Fruit fly (Drosophila melanogaster): Measurements from ENCODE around the gene CG11722.

The CG11722 gene

dm6 chr3R:10089171-10089664 is 43.9 kb upstream of the CG11722 start (continued):
- TF ChIP-seq Eip93F (GFP tag; optimal IDR thresholded peaks at IDR 0.05) = peak; percentile 55
- TF ChIP-seq CG1621 (tag; optimal IDR thresholded peaks at IDR 0.05) = no peak
- no peak for TF ChIP-seq CG11762 (GFP tag; optimal IDR thresholded peaks at IDR 0.05; ENCODE audit: insufficient read depth)
- no peak for TF ChIP-seq lz (GFP tag; optimal IDR thresholded peaks at IDR 0.05)
- TF ChIP-seq Gug (GFP tag; IDR thresholded peaks at IDR 0.05) = no peak
- peak; percentile 14 for TF ChIP-seq Sox102F (GFP tag; optimal IDR thresholded peaks at IDR 0.05)
- TF ChIP-seq CG8319 (GFP tag; optimal IDR thresholded peaks at IDR 0.05) = no peak
- peak; percentile 39 for TF ChIP-seq svp (GFP tag)

- TF ChIP-seq CG15336 (GFP tag; IDR thresholded peaks at IDR 0.05) = peak; percentile 86
- TF ChIP-seq spab (GFP tag; optimal IDR thresholded peaks at IDR 0.05) = peak; percentile 88
- TF ChIP-seq CG9139 (GFP tag; optimal IDR thresholded peaks at IDR 0.05) = peak; percentile 77
- peak; percentile 91 for TF ChIP-seq Sox14 (GFP tag; optimal IDR thresholded peaks at IDR 0.05)
- peak; percentile 90 for TF ChIP-seq CG31627 (GFP tag; optimal IDR thresholded peaks at IDR 0.05)
- peak; percentile 85 for TF ChIP-seq dsx (GFP tag; optimal IDR thresholded peaks at IDR 0.05; ENCODE audit: poor library complexity, severe bottlenecking)
- peak; percentile 66 for TF ChIP-seq CG16779 (tag; optimal IDR thresholded peaks at IDR 0.05)
- TF ChIP-seq CG8119 (GFP tag; IDR thresholded peaks at IDR 0.05) = peak; percentile 91
- TF ChIP-seq fkh (GFP tag; optimal IDR thresholded peaks at IDR 0.05) = peak; percentile 79
- peak; percentile 88 for TF ChIP-seq CG8632 (GFP tag; optimal IDR thresholded peaks at IDR 0.05)
- TF ChIP-seq CG3032 (tag; optimal IDR thresholded peaks at IDR 0.05) = peak; percentile 88
- TF ChIP-seq achi (GFP tag; optimal IDR thresholded peaks at IDR 0.05) = peak; percentile 91
- peak; percentile 84 for TF ChIP-seq Smox (GFP tag; optimal IDR thresholded peaks at IDR 0.05)
- TF ChIP-seq CG11902 (GFP tag; optimal IDR thresholded peaks at IDR 0.05) = peak; percentile 85
- peak; percentile 91 for TF ChIP-seq Hr4 (GFP tag; optimal IDR thresholded peaks at IDR 0.05)
- TF ChIP-seq esn (GFP tag; optimal IDR thresholded peaks at IDR 0.05) = peak; percentile 88
- peak; percentile 85 for TF ChIP-seq lz (GFP tag; optimal IDR thresholded peaks at IDR 0.05)
- peak; percentile 78 for TF ChIP-seq Ets21C (GFP tag; optimal IDR thresholded peaks at IDR 0.05)
- peak; percentile 84 for TF ChIP-seq CG6808 (GFP tag; optimal IDR thresholded peaks at IDR 0.05)
- peak; percentile 91 for TF ChIP-seq vri (GFP tag; optimal IDR thresholded peaks at IDR 0.05)
- peak; percentile 90 for TF ChIP-seq Ets96B (tag; optimal IDR thresholded peaks at IDR 0.05)
- TF ChIP-seq fd85E (GFP tag; optimal IDR thresholded peaks at IDR 0.05) = peak; percentile 51
- peak; percentile 87 for TF ChIP-seq topi (GFP tag; optimal IDR thresholded peaks at IDR 0.05)
- peak; percentile 88 for TF ChIP-seq CG1621 (tag; optimal IDR thresholded peaks at IDR 0.05)
- TF ChIP-seq CG7368 (GFP tag; optimal IDR thresholded peaks at IDR 0.05) = peak; percentile 91
- TF ChIP-seq Sox15 (GFP tag; optimal IDR thresholded peaks at IDR 0.05) = peak; percentile 87
- peak; percentile 73 for TF ChIP-seq dac (GFP tag; optimal IDR thresholded peaks at IDR 0.05)
- TF ChIP-seq Eip75B (GFP tag; optimal IDR thresholded peaks at IDR 0.05) = peak; percentile 89
- TF ChIP-seq fd59A (GFP tag; optimal IDR thresholded peaks at IDR 0.05) = peak; percentile 90
- TF ChIP-seq CG8319 (GFP tag; optimal IDR thresholded peaks at IDR 0.05) = peak; percentile 82
- TF ChIP-seq svp (GFP tag) = peak; percentile 89
- peak; percentile 93 for TF ChIP-seq Gug (GFP tag; IDR thresholded peaks at IDR 0.05)
- no peak for TF ChIP-seq CG6854 (GFP tag; optimal IDR thresholded peaks at IDR 0.05)
- TF ChIP-seq CG32006 (GFP tag; optimal IDR thresholded peaks at IDR 0.05) = peak; percentile 93
- TF ChIP-seq CG11762 (GFP tag; optimal IDR thresholded peaks at IDR 0.05; ENCODE audit: insufficient read depth) = peak; percentile 91
- TF ChIP-seq CG4318 (GFP tag; optimal IDR thresholded peaks at IDR 0.05) = peak; percentile 78
- TF ChIP-seq pdm3 (GFP tag; optimal IDR thresholded peaks at IDR 0.05) = peak; percentile 95
- peak; percentile 39 for TF ChIP-seq Eip93F (GFP tag; optimal IDR thresholded peaks at IDR 0.05)
- peak; percentile 98 for TF ChIP-seq Eip78C (GFP tag)
- peak; percentile 87 for TF ChIP-seq CG34406 (GFP tag; optimal IDR thresholded peaks at IDR 0.05)
- peak; percentile 95 for TF ChIP-seq CG10631 (GFP tag; optimal IDR thresholded peaks at IDR 0.05)
- peak; percentile 90 to 91 for TF ChIP-seq salr (GFP tag; optimal IDR thresholded peaks at IDR 0.05)
- peak; percentile 92 for TF ChIP-seq Hr39 (GFP tag; optimal IDR thresholded peaks at IDR 0.05)
- peak; percentile 88 for TF ChIP-seq CG10669 (GFP tag; optimal IDR thresholded peaks at IDR 0.05)
- peak; percentile 93 for TF ChIP-seq net (GFP tag; optimal IDR thresholded peaks at IDR 0.05)
- peak; percentile 23 for TF ChIP-seq Blimp-1 (GFP tag; optimal IDR thresholded peaks at IDR 0.05)
These were observed 42.0 kb upstream of the CG11722 start for dm6 chr3R:10087206-10087927.

Measured in whole organism, prepupa.